Fruit fly (Drosophila melanogaster) whole organism, embryonic: ENCODE data around the gene Psn.
A peak's percentile ranks its signal among the peaks of the same experiment; 100 is the strongest.

ENCODE experiments used
- Abd-B ChIP-seq: fragments of 200-800 bp; sonication (Bioruptor generic); optimal IDR thresholded peaks from 2 replicates; lab custom pipeline; 2018; ENCODE audit warnings: missing biosample characterization, mild to moderate bottlenecking, missing genetic modification characterization, moderate library complexity
- CG1024 ChIP-seq: fragments of 200-800 bp; sonication (Bioruptor generic); IDR thresholded peaks from 2 replicates; pipeline ENCODE4 v1.3.6; 2022; ENCODE audit warnings: missing biosample characterization, missing genetic modification characterization
- CG10543 ChIP-seq: fragments of 200-800 bp; sonication (Bioruptor generic); optimal IDR thresholded peaks from 3 replicates; lab custom pipeline; 2017; ENCODE audit warnings: missing biosample characterization, mild to moderate bottlenecking, missing genetic modification characterization, moderate library complexity
- CG10654 ChIP-seq: fragments of 200-800 bp; sonication (Bioruptor generic); optimal IDR thresholded peaks from 2 replicates; lab custom pipeline; 2016; ENCODE audit warnings: missing biosample characterization, missing genetic modification characterization
- CG12942 ChIP-seq: fragments of 200-800 bp; sonication (Bioruptor generic); optimal IDR thresholded peaks from 3 replicates; lab custom pipeline; 2016; ENCODE audit warnings: missing biosample characterization, missing genetic modification characterization
- CG13424 ChIP-seq: fragments of 200-800 bp; sonication (Bioruptor generic); optimal IDR thresholded peaks from 2 replicates; lab custom pipeline; 2019; ENCODE audit warnings: missing biosample characterization, mild to moderate bottlenecking, missing genetic modification characterization, moderate library complexity
- CG14014 ChIP-seq: fragments of 200-800 bp; sonication (Bioruptor generic); IDR thresholded peaks from 2 replicates; pipeline ENCODE4 v1.3.6; 2022; ENCODE audit warnings: missing biosample characterization, missing genetic modification characterization
- CG14860 ChIP-seq: fragments of 200-800 bp; sonication (Bioruptor generic); IDR thresholded peaks from 3 replicates; pipeline ENCODE4 v1.3.6; 2022; ENCODE audit warnings: missing biosample characterization, missing genetic modification characterization; ENCODE audit not compliant: partially characterized antibody
- CG15073 ChIP-seq: fragments of 200-800 bp; sonication (Bioruptor generic); optimal IDR thresholded peaks from 2 replicates; lab custom pipeline; 2016; ENCODE audit warnings: missing biosample characterization, missing genetic modification characterization
- CG1529 ChIP-seq: fragments of 200-800 bp; sonication (Bioruptor generic); optimal IDR thresholded peaks from 3 replicates; lab custom pipeline; 2018; ENCODE audit warnings: missing biosample characterization, missing genetic modification characterization
- CG15696 ChIP-seq: fragments of 200-800 bp; sonication (Bioruptor generic); optimal IDR thresholded peaks from 2 replicates; lab custom pipeline; 2019; ENCODE audit warnings: missing biosample characterization, mild to moderate bottlenecking, missing genetic modification characterization, moderate library complexity
- CG1602 ChIP-seq: fragments of 200-800 bp; sonication (Bioruptor generic); optimal IDR thresholded peaks from 3 replicates; lab custom pipeline; 2016; ENCODE audit warnings: missing biosample characterization, missing genetic modification characterization
- CG1603 ChIP-seq: fragments of 200-800 bp; sonication (Bioruptor generic); optimal IDR thresholded peaks from 2 replicates; lab custom pipeline; 2019; ENCODE audit warnings: missing biosample characterization, mild to moderate bottlenecking, missing genetic modification characterization, moderate library complexity
- CG16815 ChIP-seq: fragments of 200-800 bp; sonication (Bioruptor generic); optimal IDR thresholded peaks from 3 replicates; lab custom pipeline; 2017; ENCODE audit warnings: missing biosample characterization, mild to moderate bottlenecking, missing genetic modification characterization
- CG18619 ChIP-seq: fragments of 200-800 bp; sonication (Bioruptor generic); optimal IDR thresholded peaks from 3 replicates; lab custom pipeline; 2017; ENCODE audit warnings: missing biosample characterization, mild to moderate bottlenecking, missing genetic modification characterization
- CG4404 ChIP-seq: fragments of 200-800 bp; sonication (Bioruptor generic); IDR thresholded peaks from 2 replicates; pipeline ENCODE4 v1.3.6; 2022; ENCODE audit warnings: missing biosample characterization, missing genetic modification characterization
- CG4730 ChIP-seq: fragments of 200-800 bp; sonication (Bioruptor generic); IDR thresholded peaks from 2 replicates; pipeline ENCODE4 v1.3.6; 2022; ENCODE audit warnings: missing biosample characterization, missing genetic modification characterization
- CG6689 ChIP-seq: fragments of 200-800 bp; sonication (Bioruptor generic); IDR thresholded peaks from 2 replicates; pipeline ENCODE4 v1.3.6; 2022; ENCODE audit warnings: missing biosample characterization, missing genetic modification characterization
- CG7556 ChIP-seq: fragments of 200-800 bp; sonication (Bioruptor generic); optimal IDR thresholded peaks from 2 replicates; lab custom pipeline; 2017; ENCODE audit warnings: missing biosample characterization, mild to moderate bottlenecking, missing genetic modification characterization
- CG7963 ChIP-seq: fragments of 200-800 bp; sonication (Bioruptor generic); IDR thresholded peaks from 3 replicates; pipeline ENCODE4 v1.3.6; 2022; ENCODE audit warnings: missing biosample characterization, missing genetic modification characterization; ENCODE audit not compliant: partially characterized antibody
- CG8478 ChIP-seq: fragments of >200 bp; optimal IDR thresholded peaks from 2 replicates; lab custom pipeline; 2018
- CG8924 ChIP-seq: fragments of 200-800 bp; optimal IDR thresholded peaks from 3 replicates; lab custom pipeline; 2019; ENCODE audit warnings: missing biosample characterization, mild to moderate bottlenecking, missing genetic modification characterization, moderate library complexity
- CG8944 ChIP-seq: fragments of 200-800 bp; sonication (Bioruptor generic); optimal IDR thresholded peaks from 3 replicates; lab custom pipeline; 2016; ENCODE audit warnings: missing biosample characterization, missing genetic modification characterization
- CG9215 ChIP-seq: fragments of 200-800 bp; sonication (Bioruptor generic); IDR thresholded peaks from 2 replicates; pipeline ENCODE4 v1.3.6; 2022; ENCODE audit warnings: missing biosample characterization, missing genetic modification characterization
- Dref ChIP-seq: fragments of 200-800 bp; sonication (Bioruptor generic); IDR thresholded peaks from 2 replicates; pipeline ENCODE4 v1.3.6; 2022; ENCODE audit warnings: missing biosample characterization, missing genetic modification characterization
- Eip74EF ChIP-seq, 2 experiments: fragments of 200-800 bp in 1 of 2; fragments of >200 bp in 1 of 2; sonication (Bioruptor generic) in 1 of 2; optimal IDR thresholded peaks; 2 replicates each; lab custom pipeline; 2017 to 2019; ENCODE audit warnings: missing biosample characterization in 2 of 2, missing genetic modification characterization in 2 of 2, mild to moderate bottlenecking in 1 of 2, moderate library complexity in 1 of 2
- GATAe ChIP-seq: fragments of 200-800 bp; sonication (Bioruptor generic); conservative IDR thresholded peaks from 2 replicates; pipeline ENCODE4 v1.3.6; 2022; ENCODE audit warnings: missing biosample characterization, missing genetic modification characterization
- H15 ChIP-seq: fragments of 200-800 bp; sonication (Bioruptor generic); IDR thresholded peaks from 3 replicates; pipeline ENCODE4 v1.3.6; 2022; ENCODE audit warnings: missing biosample characterization, missing genetic modification characterization
- HmgZ ChIP-seq: fragments of 200-800 bp; sonication (Bioruptor generic); optimal IDR thresholded peaks from 2 replicates; lab custom pipeline; 2018; ENCODE audit warnings: missing biosample characterization, mild to moderate bottlenecking, missing genetic modification characterization
- Lpt ChIP-seq: fragments of >200 bp; optimal IDR thresholded peaks from 2 replicates; lab custom pipeline; 2018; ENCODE audit warnings: missing biosample characterization, missing genetic modification characterization
- Nf-YB ChIP-seq: fragments of 200-800 bp; sonication (Bioruptor generic); optimal IDR thresholded peaks from 3 replicates; lab custom pipeline; 2019; ENCODE audit warnings: missing biosample characterization, mild to moderate bottlenecking, missing genetic modification characterization, moderate library complexity
- Poxn ChIP-seq: fragments of 200-800 bp; sonication (Bioruptor generic); IDR thresholded peaks from 2 replicates; pipeline ENCODE4 v1.3.6; 2022; ENCODE audit warnings: missing biosample characterization, missing genetic modification characterization
- Scr ChIP-seq: fragments of 200-800 bp; sonication (Bioruptor generic); IDR thresholded peaks from 2 replicates; pipeline ENCODE4 v1.3.6; 2022; ENCODE audit warnings: missing biosample characterization, missing genetic modification characterization; ENCODE audit not compliant: partially characterized antibody
- Sry-β ChIP-seq: fragments of 200-800 bp; sonication (Bioruptor generic); optimal IDR thresholded peaks from 2 replicates; lab custom pipeline; 2018; ENCODE audit warnings: missing biosample characterization, mild to moderate bottlenecking, missing genetic modification characterization, moderate library complexity
- Ssrp ChIP-seq: fragments of 200-800 bp; sonication (Bioruptor generic); optimal IDR thresholded peaks from 2 replicates; lab custom pipeline; 2018; ENCODE audit warnings: missing biosample characterization, mild to moderate bottlenecking, missing genetic modification characterization, moderate library complexity
- az2 ChIP-seq: fragments of 200-800 bp; sonication (Bioruptor generic); optimal IDR thresholded peaks from 3 replicates; lab custom pipeline; 2016; ENCODE audit warnings: missing biosample characterization, missing genetic modification characterization
- cas ChIP-seq: fragments of 200-800 bp; sonication (Bioruptor generic); IDR thresholded peaks from 2 replicates; pipeline ENCODE4 v1.3.6; 2022; ENCODE audit warnings: missing biosample characterization, missing genetic modification characterization
- cwo ChIP-seq: fragments of 200-800 bp; sonication (Bioruptor generic); optimal IDR thresholded peaks from 3 replicates; lab custom pipeline; 2017; ENCODE audit warnings: missing biosample characterization, missing genetic modification characterization, mild to moderate bottlenecking, moderate library complexity, missing genetic modification reagents
- dan ChIP-seq: fragments of 200-800 bp; sonication (Bioruptor generic); IDR thresholded peaks from 2 replicates; pipeline ENCODE4 v1.3.6; 2022; ENCODE audit warnings: missing biosample characterization, missing genetic modification characterization
- dmrt99B ChIP-seq: fragments of 200-800 bp; sonication (Bioruptor generic); optimal IDR thresholded peaks from 2 replicates; lab custom pipeline; 2018; ENCODE audit warnings: missing biosample characterization, mild to moderate bottlenecking, missing genetic modification characterization, moderate library complexity
- ewg ChIP-seq: fragments of 200-800 bp; sonication (Bioruptor generic); optimal IDR thresholded peaks from 3 replicates; lab custom pipeline; 2017; ENCODE audit warnings: mild to moderate bottlenecking, missing biosample characterization, missing genetic modification reagents, missing genetic modification characterization
- eyg ChIP-seq: fragments of 200-800 bp; sonication (Bioruptor generic); optimal IDR thresholded peaks from 3 replicates; lab custom pipeline; 2016; ENCODE audit warnings: missing biosample characterization, missing genetic modification characterization
- grn ChIP-seq: fragments of 200-800 bp; sonication (Bioruptor generic); optimal IDR thresholded peaks from 3 replicates; lab custom pipeline; 2017; ENCODE audit warnings: missing biosample characterization, missing genetic modification characterization
- gt ChIP-seq: fragments of 200-800 bp; sonication (Bioruptor generic); IDR thresholded peaks from 2 replicates; pipeline ENCODE4 v1.3.6; 2022; ENCODE audit warnings: missing biosample characterization, missing genetic modification characterization
- hkb ChIP-seq, 2 experiments: fragments of 200-800 bp in 1 of 2; fragments of >200 bp in 1 of 2; sonication (Bioruptor generic) in 1 of 2; IDR thresholded peaks in 1 of 2; optimal IDR thresholded peaks in 1 of 2; 2 replicates each; pipeline versions ENCODE4 v1.3.6 to Lab custom; 2017 to 2022; ENCODE audit warnings: missing biosample characterization in 1 of 2, missing genetic modification characterization in 1 of 2
- jing ChIP-seq: fragments of 200-800 bp; sonication (Bioruptor generic); optimal IDR thresholded peaks from 2 replicates; lab custom pipeline; 2018; ENCODE audit warnings: missing biosample characterization, mild to moderate bottlenecking, missing genetic modification characterization
- kni ChIP-seq: fragments of 200-800 bp; sonication (Bioruptor generic); optimal IDR thresholded peaks from 3 replicates; lab custom pipeline; 2017; ENCODE audit warnings: mild to moderate bottlenecking, missing biosample characterization, missing genetic modification reagents, missing genetic modification characterization
- pb ChIP-seq: fragments of 200-800 bp; sonication (Bioruptor generic); optimal IDR thresholded peaks from 3 replicates; lab custom pipeline; 2016; ENCODE audit warnings: missing biosample characterization, missing genetic modification characterization
- psq ChIP-seq: fragments of 200-800 bp; sonication (Bioruptor generic); optimal IDR thresholded peaks from 2 replicates; lab custom pipeline; 2017; ENCODE audit warnings: missing biosample characterization, missing genetic modification characterization
- run ChIP-seq: fragments of 200-800 bp; sonication (Bioruptor generic); optimal IDR thresholded peaks from 3 replicates; lab custom pipeline; 2018; ENCODE audit warnings: missing biosample characterization, mild to moderate bottlenecking, missing genetic modification characterization
- tup ChIP-seq: fragments of 200-800 bp; sonication (Bioruptor generic); optimal IDR thresholded peaks from 2 replicates; lab custom pipeline; 2016; ENCODE audit warnings: missing biosample characterization, mild to moderate bottlenecking, missing genetic modification characterization, moderate library complexity

The Psn gene

dm6 chr3L:20388983-20389382 is 43.3 kb upstream of the Psn start (continued):
- TF ChIP-seq Sry-β (GFP tag; lab: Kevin White, UChicago) (no peak), kni (GFP tag; lab: Kevin White, UChicago) (no peak), GATAe (peak; percentile 58), CG8924 (tag; lab: Kevin White, UChicago) (no peak), CG15073 (GFP tag; lab: Kevin White, UChicago) (no peak), CG10654 (GFP tag; lab: Kevin White, UChicago) (peak; percentile 24), Scr (GFP tag; lab: Robert Waterston, UW) (no peak), CG15696 (tag; lab: Kevin White, UChicago) (no peak), CG1024 (GFP tag; lab: Robert Waterston, UW) (peak; percentile 3; the same call in 1 of the 2 replicates), psq (GFP tag; lab: Kevin White, UChicago) (no peak), dmrt99B (tag; lab: Kevin White, UChicago) (peak; percentile 38), CG16815 (GFP tag; lab: Kevin White, UChicago) (no peak), CG10543 (GFP tag; lab: Kevin White, UChicago) (no peak), CG6689 (GFP tag; lab: Robert Waterston, UW) (peak; percentile 37; the same call in 1 of the 2 replicates), Nf-YB (no peak), HmgZ (tag; lab: Kevin White, UChicago) (peak; percentile 42), Ssrp (tag; lab: Kevin White, UChicago) (no peak), CG8478 (no peak), CG1603 (tag; lab: Kevin White, UChicago) (peak; percentile 47), Abd-B (no peak), H15 (GFP tag; lab: Robert Waterston, UW) (no peak), Eip74EF (GFP tag; optimal IDR thresholded peaks at IDR 0.05; lab: Kevin White, UChicago) (peak in 1 of 2 experiments; percentile 68), cas (GFP tag; lab: Robert Waterston, UW) (no peak), CG8944 (GFP tag; lab: Kevin White, UChicago) (no peak), CG1602 (no peak), cwo (peak; percentile 89), CG7556 (GFP tag; lab: Kevin White, UChicago) (peak; percentile 4), eyg (GFP tag; lab: Kevin White, UChicago) (no peak), CG9215 (GFP tag; lab: Robert Waterston, UW) (no peak), jing (GFP tag; lab: Kevin White, UChicago) (no peak), CG18619 (GFP tag; lab: Kevin White, UChicago) (no peak), CG13424 (peak; percentile 29), az2 (GFP tag; lab: Kevin White, UChicago) (peak; percentile 24), pb (GFP tag; lab: Kevin White, UChicago) (peak; percentile 47), tup (GFP tag; lab: Kevin White, UChicago) (no peak), hkb (optimal IDR thresholded peaks at IDR 0.05; lab: Kevin White, UChicago) (no peak), hkb (GFP tag; IDR thresholded peaks at IDR 0.05; lab: Robert Waterston, UW) (0 out of 2 replicates have a peak, but pooled peaks have one; percentile 29), dan (no peak), CG4404 (no peak), CG14014 (GFP tag; lab: Robert Waterston, UW) (no peak; the same call in 1 of the 2 replicates), ewg (GFP tag; lab: Kevin White, UChicago) (no peak), Lpt (GFP tag; lab: Kevin White, UChicago) (no peak), CG12942 (GFP tag; lab: Kevin White, UChicago) (no peak), grn (GFP tag; lab: Kevin White, UChicago) (peak; percentile 78), CG1529 (GFP tag; lab: Kevin White, UChicago) (no peak), CG7963 (GFP tag; lab: Robert Waterston, UW) (no peak), Poxn (no peak), run (tag; lab: Kevin White, UChicago) (no peak), CG4730 (GFP tag; lab: Robert Waterston, UW) (peak; percentile 41; the same call in 1 of the 2 replicates), CG14860 (GFP tag; lab: Robert Waterston, UW) (no peak), gt (GFP tag; lab: Robert Waterston, UW) (no peak), Dref (GFP tag; lab: Robert Waterston, UW) (no peak)
